Worm (Caenorhabditis elegans): ENCODE measurements around the gene srt-59.

DNA sequence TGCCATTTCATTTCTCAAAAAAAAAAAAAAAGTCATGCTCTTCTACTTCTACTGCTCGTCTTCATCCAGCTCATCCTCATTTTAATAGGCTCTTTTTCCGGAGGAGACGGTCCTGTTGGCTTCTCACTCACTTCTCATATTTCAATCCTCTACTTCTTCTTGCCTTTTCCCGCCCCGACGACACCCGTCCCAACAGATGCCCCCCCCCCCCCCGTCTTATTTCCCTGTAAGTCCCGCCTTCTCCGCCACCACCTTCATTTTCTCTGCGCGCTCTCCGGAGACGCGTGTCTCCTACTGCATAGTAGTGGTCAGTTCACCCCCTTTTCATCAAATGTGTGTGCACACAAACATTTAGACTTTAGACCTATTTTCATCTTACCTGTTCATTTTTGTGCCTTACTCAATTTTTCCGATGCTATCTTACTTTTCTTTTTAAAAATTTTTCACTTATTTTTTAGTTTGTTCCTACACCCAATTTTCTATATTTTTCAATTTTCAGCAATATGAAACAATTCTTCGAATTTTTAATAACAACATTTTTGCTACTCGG is 42.7 kb downstream of the srt-59 start, which contains the start of gene efn-4:
- no peak for TF ChIP-seq mec-3 (tag; optimal IDR thresholded peaks at IDR 0.05; ENCODE audit: borderline replicate concordance)
- TF ChIP-seq pag-3 (tag; optimal IDR thresholded peaks at IDR 0.05; ENCODE audit: borderline replicate concordance): no peak
- TF ChIP-seq ets-4 (tag; optimal IDR thresholded peaks at IDR 0.05): no peak
- no peak for TF ChIP-seq dve-1 (tag; optimal IDR thresholded peaks at IDR 0.05)
